Fruit fly (Drosophila melanogaster) whole organism: ENCODE measurements around the gene Cow.

Experiments used
- CG8478 ChIP-seq: fragments of >200 bp; optimal IDR thresholded peaks from 2 replicates; lab custom pipeline; 2018; ENCODE audit warnings: inconsistent platforms
- pan ChIP-seq: fragments of >200 bp; optimal IDR thresholded peaks from 2 replicates; lab custom pipeline; 2017
- psq ChIP-seq: fragments of >200 bp; optimal IDR thresholded peaks from 2 replicates; lab custom pipeline; 2017

dm6 chr3R:23138992-23139633 lies 26.6 kb upstream of the Cow start:
- TF ChIP-seq pan (lab: Kevin White, UChicago) (no peak), CG8478 (lab: Kevin White, UChicago) (no peak), psq (lab: Kevin White, UChicago) (no peak)
